Worm (Caenorhabditis elegans): ENCODE data around the gene F13A7.7.

- no peak for TF ChIP-seq egl-27 (tag; optimal IDR thresholded peaks at IDR 0.05)
- no peak for TF ChIP-seq nhr-28 (tag; optimal IDR thresholded peaks at IDR 0.05)
- no peak for TF ChIP-seq aly-2 (tag; optimal IDR thresholded peaks at IDR 0.05)
- TF ChIP-seq lsy-2 (tag; optimal IDR thresholded peaks at IDR 0.05), result no peak
- no peak for TF ChIP-seq nhr-11 (tag; optimal IDR thresholded peaks at IDR 0.05)
- no peak for TF ChIP-seq nhr-12 (tag; optimal IDR thresholded peaks at IDR 0.05)
- no peak for TF ChIP-seq unc-62 (GFP tag; optimal IDR thresholded peaks at IDR 0.05)
- no peak for TF ChIP-seq blmp-1 (tag; optimal IDR thresholded peaks at IDR 0.05)
- no peak for TF ChIP-seq snpc-4 (tag; optimal IDR thresholded peaks at IDR 0.05)
- TF ChIP-seq mdl-1 (tag; optimal IDR thresholded peaks at IDR 0.05), result no peak
- TF ChIP-seq ceh-82 (tag; optimal IDR thresholded peaks at IDR 0.05), result no peak
These were observed 26.8 kb downstream of the F13A7.7 start for ce11 chrV:16356798-16357197.
